Worm (Caenorhabditis elegans) whole organism, mixed stage, embryonic: Measurements from ENCODE around the gene hda-5.

Experiments
- hlh-1 ChIP-seq: fragments of 150-350 bp; optimal IDR thresholded peaks from 2 replicates; lab custom pipeline; 2014; ENCODE audit warnings: missing biosample characterization, missing genetic modification reagents, missing genetic modification characterization
- lsy-2 ChIP-seq: fragments of 150-350 bp; optimal IDR thresholded peaks from 2 replicates; lab custom pipeline; 2014; ENCODE audit warnings: missing biosample characterization, missing genetic modification characterization
- mep-1 ChIP-seq: fragments of 150-350 bp; optimal IDR thresholded peaks from 2 replicates; lab custom pipeline; 2017; ENCODE audit warnings: missing biosample characterization, missing genetic modification reagents, missing genetic modification characterization, inconsistent platforms
- nhr-12 ChIP-seq: fragments of 150-350 bp; optimal IDR thresholded peaks from 2 replicates; lab custom pipeline; 2014; ENCODE audit warnings: missing biosample characterization, missing genetic modification characterization
- nhr-237 ChIP-seq: fragments of 150-350 bp; optimal IDR thresholded peaks from 2 replicates; lab custom pipeline; 2014; ENCODE audit warnings: missing biosample characterization, missing genetic modification characterization
- nhr-28 ChIP-seq: fragments of 150-350 bp; optimal IDR thresholded peaks from 2 replicates; lab custom pipeline; 2014; ENCODE audit warnings: missing biosample characterization, missing genetic modification characterization
- nhr-76 ChIP-seq: sonication (generic microtip); optimal IDR thresholded peaks from 2 replicates; lab custom pipeline; 2017; ENCODE audit warnings: missing biosample characterization, missing genetic modification characterization
- pha-4 ChIP-seq: fragments of 150-350 bp; optimal IDR thresholded peaks from 2 replicates; lab custom pipeline; 2018; ENCODE audit warnings: missing biosample characterization, missing genetic modification reagents, missing genetic modification characterization
- snpc-4 ChIP-seq: fragments of 150-350 bp; optimal IDR thresholded peaks from 2 replicates; lab custom pipeline; 2014; ENCODE audit warnings: missing biosample characterization, missing genetic modification characterization
- unc-62 ChIP-seq: fragments of 150-350 bp; optimal IDR thresholded peaks from 2 replicates; lab custom pipeline; 2014; ENCODE audit warnings: missing biosample characterization, missing genetic modification reagents, missing genetic modification characterization

DNA sequence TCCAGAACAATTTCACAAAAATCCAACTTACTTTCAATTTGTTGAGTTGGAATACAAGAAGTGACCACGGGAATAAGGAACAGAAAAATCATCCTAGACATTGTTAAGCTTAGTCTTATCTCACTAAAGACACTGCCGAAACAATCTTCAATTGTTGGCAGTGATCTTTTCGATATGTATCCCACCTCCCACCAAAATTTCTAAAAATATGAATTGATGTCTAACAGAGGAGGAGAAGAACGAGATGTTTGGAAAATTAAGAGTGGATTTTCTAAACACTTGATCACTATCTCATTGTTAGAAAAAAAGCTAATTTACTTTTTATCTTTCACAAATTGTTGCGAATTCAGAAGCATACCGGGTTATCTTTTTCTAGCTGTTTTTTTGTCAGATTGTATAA lies 33.6 kb downstream of the hda-5 start, which contains the start of gene clec-144:
- TF ChIP-seq snpc-4 (tag; lab: Kevin White, UChicago) (no peak), nhr-237 (tag; lab: Kevin White, UChicago) (no peak), pha-4 (tag; lab: Kevin White, UChicago) (no peak), hlh-1 (no peak), nhr-12 (tag; lab: Kevin White, UChicago) (no peak), nhr-76 (tag; lab: Kevin White, UChicago) (no peak), nhr-28 (tag; lab: Kevin White, UChicago) (no peak), lsy-2 (tag; lab: Kevin White, UChicago) (no peak), mep-1 (tag; lab: Kevin White, UChicago) (no peak), unc-62 (GFP tag; lab: Kevin White, UChicago) (no peak)
